Fruit fly (Drosophila melanogaster): ENCODE results near the gene kraken.

kraken gene

dm6 chr2L:825768-826263 lies 26.8 kb upstream of the kraken start, which contains the start of the genes CG3862 and dock (continued):
- TF ChIP-seq Hr4 (GFP tag; optimal IDR thresholded peaks at IDR 0.05) (no peak), Sox15 (GFP tag; optimal IDR thresholded peaks at IDR 0.05) (no peak), Blimp-1 (GFP tag; optimal IDR thresholded peaks at IDR 0.05) (no peak), Eip93F (GFP tag; optimal IDR thresholded peaks at IDR 0.05) (no peak), CG31627 (GFP tag; optimal IDR thresholded peaks at IDR 0.05) (peak; percentile 41), CG6792 (GFP tag; optimal IDR thresholded peaks at IDR 0.05) (peak; percentile 6), CG32006 (GFP tag; optimal IDR thresholded peaks at IDR 0.05) (peak; percentile 21), CG1621 (tag; optimal IDR thresholded peaks at IDR 0.05) (peak; percentile 26)

- TF ChIP-seq CG7368 (GFP tag; optimal IDR thresholded peaks at IDR 0.05) (no peak), CG10669 (GFP tag; optimal IDR thresholded peaks at IDR 0.05) (no peak), CG6792 (GFP tag; optimal IDR thresholded peaks at IDR 0.05) (no peak), eg (GFP tag; IDR thresholded peaks at IDR 0.05) (no peak), CG6854 (GFP tag; optimal IDR thresholded peaks at IDR 0.05) (no peak), OdsH (GFP tag; optimal IDR thresholded peaks at IDR 0.05) (no peak), dsx (GFP tag; optimal IDR thresholded peaks at IDR 0.05; ENCODE audit: poor library complexity, severe bottlenecking) (no peak), dac (GFP tag; optimal IDR thresholded peaks at IDR 0.05) (no peak)
Measured at dm6 chr2L:826388-826787, 26.2 kb upstream of the kraken start.

- TF ChIP-seq CG6808 (GFP tag; optimal IDR thresholded peaks at IDR 0.05) (no peak), svp (GFP tag) (peak; percentile 92)
Measured at dm6 chr2L:827049-827448, 25.5 kb upstream of the kraken start.

- peak; percentile 56; the same call in 2 of the 3 replicates for TF ChIP-seq CG8119 (GFP tag; IDR thresholded peaks at IDR 0.05)
- peak; percentile 32 for TF ChIP-seq dac (GFP tag; optimal IDR thresholded peaks at IDR 0.05)
- peak; percentile 8 for TF ChIP-seq Lpt (GFP tag; optimal IDR thresholded peaks at IDR 0.05)
- TF ChIP-seq CG8319 (GFP tag; optimal IDR thresholded peaks at IDR 0.05) = no peak
- no peak for TF ChIP-seq CG9139 (GFP tag; optimal IDR thresholded peaks at IDR 0.05)
- TF ChIP-seq ss (GFP tag; optimal IDR thresholded peaks at IDR 0.05) = no peak
- TF ChIP-seq Sox14 (GFP tag; optimal IDR thresholded peaks at IDR 0.05) = peak; percentile 55
- TF ChIP-seq Blimp-1 (GFP tag; optimal IDR thresholded peaks at IDR 0.05) = no peak
- TF ChIP-seq Eip93F (GFP tag; optimal IDR thresholded peaks at IDR 0.05) = no peak
- TF ChIP-seq Eip75B (GFP tag; optimal IDR thresholded peaks at IDR 0.05) = no peak
- TF ChIP-seq Hr4 (GFP tag; optimal IDR thresholded peaks at IDR 0.05) = no peak
- TF ChIP-seq fd85E (GFP tag; optimal IDR thresholded peaks at IDR 0.05) = no peak
- no peak for TF ChIP-seq spab (GFP tag; optimal IDR thresholded peaks at IDR 0.05)
- TF ChIP-seq CG7368 (GFP tag; optimal IDR thresholded peaks at IDR 0.05) = no peak
- TF ChIP-seq CG15336 (GFP tag; IDR thresholded peaks at IDR 0.05) = peak; percentile 60
- TF ChIP-seq eg (GFP tag; IDR thresholded peaks at IDR 0.05) = no peak
- no peak for TF ChIP-seq CG6808 (GFP tag; optimal IDR thresholded peaks at IDR 0.05)
- TF ChIP-seq topi (GFP tag; optimal IDR thresholded peaks at IDR 0.05) = no peak
- TF ChIP-seq Smox (GFP tag; optimal IDR thresholded peaks at IDR 0.05) = no peak
- TF ChIP-seq CG11902 (GFP tag; optimal IDR thresholded peaks at IDR 0.05) = no peak
- no peak for TF ChIP-seq CG8632 (GFP tag; optimal IDR thresholded peaks at IDR 0.05)
- TF ChIP-seq net (GFP tag; optimal IDR thresholded peaks at IDR 0.05) = peak; percentile 9
- TF ChIP-seq cyc (GFP tag; optimal IDR thresholded peaks at IDR 0.05) = no peak
- TF ChIP-seq esn (GFP tag; optimal IDR thresholded peaks at IDR 0.05) = peak; percentile 75
- no peak for TF ChIP-seq CG32006 (GFP tag; optimal IDR thresholded peaks at IDR 0.05)
- TF ChIP-seq lz (GFP tag; optimal IDR thresholded peaks at IDR 0.05) = peak; percentile 14
- TF ChIP-seq Ets21C (GFP tag; optimal IDR thresholded peaks at IDR 0.05) = peak; percentile 24
- peak; percentile 93 for TF ChIP-seq vri (GFP tag; optimal IDR thresholded peaks at IDR 0.05)
- no peak for TF ChIP-seq pdm3 (GFP tag; optimal IDR thresholded peaks at IDR 0.05)
- TF ChIP-seq CG10631 (GFP tag; optimal IDR thresholded peaks at IDR 0.05) = no peak
- TF ChIP-seq CG4318 (GFP tag; optimal IDR thresholded peaks at IDR 0.05) = no peak
- no peak for TF ChIP-seq CG10669 (GFP tag; optimal IDR thresholded peaks at IDR 0.05)
- TF ChIP-seq CG11294 (GFP tag; IDR thresholded peaks at IDR 0.05) = no peak
- no peak for TF ChIP-seq Met (GFP tag; optimal IDR thresholded peaks at IDR 0.05)
- TF ChIP-seq Gug (GFP tag; IDR thresholded peaks at IDR 0.05) = 0 out of 2 replicates have a peak, but pooled peaks have one; percentile 10
- TF ChIP-seq CG31627 (GFP tag; optimal IDR thresholded peaks at IDR 0.05) = peak; percentile 49
Measured at dm6 chr2L:827516-828362, 24.8 kb upstream of the kraken start.

Measured in whole organism, prepupa.